Worm (Caenorhabditis elegans): ENCODE data around the gene sre-50.

DNA sequence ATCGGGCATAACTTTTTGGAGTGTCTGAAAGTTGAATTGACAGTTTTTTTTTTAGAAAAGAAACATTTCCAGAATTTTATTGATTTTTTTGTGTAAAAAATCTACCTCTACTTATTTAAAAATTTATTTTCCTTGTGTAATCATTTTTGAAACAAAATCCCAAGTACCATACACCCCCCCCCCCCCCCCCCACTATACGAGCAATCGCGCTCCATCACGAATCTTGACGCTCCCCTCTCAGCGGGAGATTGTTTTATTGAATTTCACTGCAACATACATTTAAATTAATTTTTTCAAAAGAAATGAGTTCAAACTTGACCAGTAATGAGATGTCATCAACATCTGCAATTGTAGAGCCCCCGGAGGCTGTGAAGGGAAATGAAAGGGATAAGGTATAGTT lies 36.3 kb downstream of the sre-50 start, which contains the start of gene sop-2:
- TF ChIP-seq F57C9.4 (tag; optimal IDR thresholded peaks at IDR 0.05) (no peak), lin-35 (GFP tag; optimal IDR thresholded peaks at IDR 0.05) (no peak), mcd-1 (GFP tag; IDR thresholded peaks at IDR 0.05) (no peak), B0261.1 (tag; optimal IDR thresholded peaks at IDR 0.05) (no peak), snpc-4 (GFP tag; optimal IDR thresholded peaks at IDR 0.05) (no peak), snpc-4 (tag; optimal IDR thresholded peaks at IDR 0.05) (no peak), unc-62 (GFP tag; optimal IDR thresholded peaks at IDR 0.05) (no peak), nhr-27 (tag; optimal IDR thresholded peaks at IDR 0.05) (no peak), him-1 (tag; optimal IDR thresholded peaks at IDR 0.05) (no peak), unc-130 (GFP tag; optimal IDR thresholded peaks at IDR 0.05) (no peak), Y79H2A.3 (GFP tag; conservative IDR thresholded peaks at IDR 0.05) (no peak), nfya-1 (tag; optimal IDR thresholded peaks at IDR 0.05; ENCODE audit: borderline replicate concordance, insufficient read depth) (no peak), lin-26 (GFP tag; IDR thresholded peaks at IDR 0.05) (no peak), dpff-1 (tag; optimal IDR thresholded peaks at IDR 0.05) (no peak)

Measured in whole organism, young adult.